Fruit fly (Drosophila melanogaster) S2 (cell line): Measurements from ENCODE around the gene TwdlF.

Source experiments
- CG8478 ChIP-seq: fragments of >200 bp; optimal IDR thresholded peaks from 2 replicates; lab custom pipeline; 2018
- CTCF ChIP-seq, 2 experiments: fragments of >200 bp; optimal IDR thresholded peaks; 2 replicates each; lab custom pipeline; 2018

The TwdlF gene

DNA sequence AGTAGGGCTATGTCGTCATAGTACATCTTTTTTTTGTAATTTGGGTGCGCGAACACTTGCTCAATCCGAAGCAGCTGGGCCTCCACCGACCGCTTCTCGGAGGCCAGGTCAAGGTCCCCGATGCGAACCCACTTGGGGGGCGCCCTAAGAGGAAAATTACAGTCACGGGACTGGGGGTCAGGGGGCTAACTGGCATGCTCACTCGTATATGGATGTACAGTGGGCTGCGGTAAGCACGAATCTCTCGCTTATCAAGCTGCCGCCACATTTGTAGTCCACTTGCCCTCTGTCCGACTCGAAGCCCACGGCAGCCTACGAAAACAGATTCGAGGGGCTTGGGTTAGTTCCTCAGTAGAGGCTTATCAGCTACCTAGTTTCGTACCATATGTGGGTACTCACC, 5.0 kb upstream of the TwdlF start:
- TF ChIP-seq CG8478 (lab: Kevin White, UChicago): no peak
- TF ChIP-seq CTCF (optimal IDR thresholded peaks at IDR 0.05; lab: Kevin White, UChicago): no peak

DNA sequence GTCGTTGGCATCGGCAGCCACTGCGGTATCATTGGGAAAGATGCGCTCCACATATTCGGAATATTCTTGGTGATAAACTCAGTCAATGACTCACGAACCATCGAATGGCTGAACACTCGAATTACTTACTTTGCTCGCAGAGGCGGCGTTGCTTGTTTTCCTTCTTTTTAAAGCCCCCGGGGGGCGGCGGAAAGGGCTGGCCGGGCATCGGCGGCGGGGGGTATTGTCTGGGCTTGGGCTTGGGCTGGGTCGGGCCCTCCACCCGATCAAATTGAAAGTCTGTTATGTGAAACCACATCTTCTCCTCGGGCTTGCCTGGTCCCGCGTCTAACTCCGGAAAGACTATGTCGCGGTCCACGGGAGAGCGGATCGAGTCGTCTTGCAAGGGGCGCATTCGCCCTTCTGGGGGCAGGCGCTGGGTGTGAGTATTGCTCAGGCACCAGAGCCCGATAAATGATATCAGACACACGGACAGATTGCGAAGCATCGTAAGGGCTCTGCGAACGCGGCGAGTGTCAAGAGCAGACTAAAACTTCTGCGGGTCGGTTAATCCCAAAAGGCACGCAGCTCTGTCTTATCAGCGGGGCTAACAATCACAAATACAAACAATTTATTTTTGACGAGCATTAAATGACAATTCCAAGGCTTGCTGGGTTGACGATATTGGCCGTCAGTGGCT, 4.5 kb upstream of the TwdlF start, which contains the start of gene CG14642:
CG14642 (minus strand) TSS at position 509 of the 679 bp plus-strand sequence.
- TF ChIP-seq CTCF (optimal IDR thresholded peaks at IDR 0.05; lab: Kevin White, UChicago) (no peak), CG8478 (lab: Kevin White, UChicago) (no peak)

DNA sequence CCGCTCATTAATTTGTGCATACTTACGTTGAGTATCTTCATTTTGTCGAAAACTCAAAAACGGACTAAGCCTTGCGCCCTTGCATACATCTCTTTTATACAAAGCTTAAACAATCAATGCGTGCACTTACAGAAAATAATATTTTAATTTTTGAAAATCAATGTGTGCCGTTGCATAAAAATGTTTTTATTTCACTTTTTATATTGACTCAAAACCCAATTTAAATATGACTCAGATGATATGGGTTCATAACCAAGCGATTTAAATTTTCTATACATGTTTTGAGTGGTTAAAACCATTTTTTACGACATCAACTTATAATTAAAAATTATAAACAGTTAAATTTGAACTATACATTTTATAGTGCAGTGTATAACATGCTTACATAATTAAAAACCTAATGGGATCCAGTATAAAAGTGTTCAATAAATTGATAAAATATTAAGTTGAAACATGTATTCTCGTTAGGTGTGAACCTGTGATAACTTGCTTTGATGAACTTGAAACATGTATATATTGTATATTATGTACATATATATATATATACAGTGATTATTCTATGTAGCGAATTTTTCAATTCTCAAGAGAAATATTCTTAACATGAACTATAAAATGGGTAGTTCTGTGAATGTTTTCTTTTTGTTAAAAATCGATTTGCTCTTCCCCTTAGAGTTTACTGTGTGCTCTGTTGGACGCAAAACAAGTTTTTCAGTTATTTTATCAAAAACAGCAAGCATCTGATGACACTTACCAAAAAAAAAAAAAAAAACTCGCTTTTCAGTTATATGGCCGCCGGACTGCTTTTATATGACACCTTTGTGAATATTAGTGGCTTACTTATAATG, 3.5 kb upstream of the TwdlF start, which contains the start of gene CG34305:
CG34305 (minus strand) TSS at position 51 of the 845 bp plus-strand sequence.
- no peak for TF ChIP-seq CG8478 (lab: Kevin White, UChicago)
- TF ChIP-seq CTCF (optimal IDR thresholded peaks at IDR 0.05; lab: Kevin White, UChicago): no peak

DNA sequence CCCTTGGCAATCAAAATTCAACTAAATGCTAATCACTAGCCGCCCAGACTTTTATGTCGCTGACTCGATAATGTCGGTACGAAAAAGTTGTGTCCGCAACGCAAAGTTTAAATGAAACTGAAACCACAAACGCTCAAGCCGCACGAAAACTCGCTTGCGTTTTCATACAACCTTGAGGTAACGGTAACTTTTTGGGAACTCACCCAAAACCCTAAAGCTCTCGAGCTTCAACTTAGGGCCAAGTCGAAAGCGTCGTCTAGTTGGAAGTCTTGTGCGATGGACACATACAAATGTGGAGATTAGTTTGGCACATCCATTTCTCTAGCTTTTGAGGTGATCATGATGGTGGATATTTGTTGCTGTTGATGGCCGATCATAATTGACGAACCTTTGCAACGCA, 3.1 kb downstream of the TwdlF start:
- TF ChIP-seq CTCF (optimal IDR thresholded peaks at IDR 0.05; lab: Kevin White, UChicago) (no peak), CG8478 (lab: Kevin White, UChicago) (no peak)

DNA sequence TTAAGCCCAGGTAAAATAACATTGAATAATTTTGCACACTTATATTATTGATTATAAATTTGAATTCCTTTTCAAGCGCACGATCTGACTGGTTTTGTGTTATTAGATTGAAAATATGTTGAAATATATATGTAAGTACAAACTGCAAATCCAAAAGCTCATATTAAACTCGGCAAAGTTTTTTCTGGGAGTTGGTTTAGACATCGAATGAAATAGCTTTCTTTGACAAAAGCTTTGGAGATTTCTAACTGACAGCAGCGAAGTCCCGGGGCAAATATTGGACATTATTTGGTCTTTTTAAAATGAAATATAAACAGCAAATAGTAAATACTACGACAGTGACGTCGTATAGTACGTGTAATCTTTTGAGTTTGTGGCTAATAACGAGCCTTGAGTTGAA, 4.4 kb downstream of the TwdlF start, which contains the start of gene TwdlG:
TwdlG (minus strand) TSS at position 101 of the 400 bp plus-strand sequence.
- TF ChIP-seq CTCF (optimal IDR thresholded peaks at IDR 0.05; lab: Kevin White, UChicago) (no peak), CG8478 (lab: Kevin White, UChicago) (no peak)

DNA sequence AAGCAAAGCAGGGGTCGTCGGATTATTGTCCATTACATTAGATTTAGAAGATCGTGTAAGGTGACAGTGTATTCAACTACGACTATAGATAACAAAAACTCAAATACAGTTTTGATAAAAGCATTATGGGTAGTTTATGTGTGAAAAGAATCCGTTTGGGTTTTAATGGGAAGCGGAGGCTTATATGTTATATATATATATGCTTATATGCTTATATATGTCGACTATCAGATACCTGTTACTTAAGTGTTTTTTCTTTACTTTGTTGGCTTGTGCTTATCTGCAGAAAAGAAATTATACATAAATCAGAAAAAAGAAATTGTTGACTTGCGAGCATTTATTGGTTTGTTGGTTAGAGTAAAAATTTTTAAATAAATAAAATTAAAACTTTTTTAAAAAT, 6.1 kb downstream of the TwdlF start, which contains the start of gene CG14644:
CG14644 (minus strand) TSS at position 101 of the 400 bp plus-strand sequence.
- TF ChIP-seq CG8478 (lab: Kevin White, UChicago): no peak
- TF ChIP-seq CTCF (optimal IDR thresholded peaks at IDR 0.05; lab: Kevin White, UChicago): no peak

DNA sequence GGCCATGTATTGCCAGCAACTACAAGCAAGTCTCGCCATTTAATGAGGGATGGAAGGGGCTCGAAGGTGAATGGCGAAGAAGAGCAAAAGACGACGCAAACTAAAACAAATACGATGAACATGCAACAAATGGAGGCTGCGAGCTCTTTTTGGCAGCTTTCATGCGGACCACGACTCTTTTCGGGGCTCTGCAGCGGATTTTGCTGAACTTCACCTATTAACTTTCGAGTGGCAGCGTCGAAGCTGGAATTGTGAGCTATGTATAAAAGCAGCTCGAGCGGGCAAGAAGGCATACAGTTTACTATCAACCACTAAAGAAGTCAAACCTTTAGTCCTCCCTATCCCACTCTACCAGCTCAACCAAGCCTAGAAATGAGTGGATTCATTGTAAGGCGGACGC, 7.6 kb downstream of the TwdlF start, which contains the start of gene TwdlV:
TwdlV (plus strand) TSS at position 301 of the 400 bp plus-strand sequence.
- no peak for TF ChIP-seq CTCF (optimal IDR thresholded peaks at IDR 0.05; lab: Kevin White, UChicago)
- no peak for TF ChIP-seq CG8478 (lab: Kevin White, UChicago)

DNA sequence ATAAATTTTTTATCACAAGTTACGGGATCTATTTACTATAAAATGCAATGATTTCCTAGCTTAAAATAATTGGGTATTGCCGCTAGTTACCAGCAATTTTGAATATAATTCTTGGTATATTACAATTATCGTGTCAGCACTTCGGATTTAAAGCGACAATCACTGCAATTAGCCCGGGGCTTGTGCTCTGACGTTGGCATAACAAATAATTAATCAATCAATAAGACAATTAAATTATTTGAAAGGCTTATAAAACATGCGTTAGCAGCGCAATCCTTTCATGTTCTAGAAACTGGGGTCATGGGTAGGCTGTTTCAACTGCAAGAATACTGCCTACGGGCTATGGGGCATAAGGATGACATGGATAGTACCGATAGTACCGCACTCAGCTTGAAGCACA, 9.9 kb downstream of the TwdlF start, which contains the start of gene Or82a:
Or82a (plus strand) TSS at position 301 of the 400 bp plus-strand sequence.
- TF ChIP-seq CG8478 (lab: Kevin White, UChicago): no peak
- TF ChIP-seq CTCF (optimal IDR thresholded peaks at IDR 0.05; lab: Kevin White, UChicago): no peak

DNA sequence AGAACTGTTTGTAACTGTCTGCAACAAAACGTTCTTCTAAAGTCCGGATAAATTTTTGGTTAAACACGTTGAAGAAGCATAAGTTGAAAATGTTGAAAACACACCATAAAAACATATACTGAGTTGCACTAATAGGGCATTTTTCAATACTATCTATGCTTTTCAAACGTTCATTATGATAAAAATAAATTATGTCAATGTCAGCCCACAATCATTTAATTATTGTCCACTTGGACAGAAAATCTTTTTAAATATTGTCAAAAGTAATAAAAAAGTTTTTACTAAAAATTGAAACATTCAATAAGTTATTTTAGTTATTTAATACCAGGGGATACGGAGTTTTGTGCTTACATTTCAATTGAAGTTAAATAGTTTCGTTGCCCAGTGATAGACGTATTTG, 19.6 kb downstream of the TwdlF start, which contains the start of gene CG1092:
CG1092 (plus strand) TSS at position 301 of the 400 bp plus-strand sequence.
- TF ChIP-seq CTCF (optimal IDR thresholded peaks at IDR 0.05; lab: Kevin White, UChicago): no peak
- no peak for TF ChIP-seq CG8478 (lab: Kevin White, UChicago)

DNA sequence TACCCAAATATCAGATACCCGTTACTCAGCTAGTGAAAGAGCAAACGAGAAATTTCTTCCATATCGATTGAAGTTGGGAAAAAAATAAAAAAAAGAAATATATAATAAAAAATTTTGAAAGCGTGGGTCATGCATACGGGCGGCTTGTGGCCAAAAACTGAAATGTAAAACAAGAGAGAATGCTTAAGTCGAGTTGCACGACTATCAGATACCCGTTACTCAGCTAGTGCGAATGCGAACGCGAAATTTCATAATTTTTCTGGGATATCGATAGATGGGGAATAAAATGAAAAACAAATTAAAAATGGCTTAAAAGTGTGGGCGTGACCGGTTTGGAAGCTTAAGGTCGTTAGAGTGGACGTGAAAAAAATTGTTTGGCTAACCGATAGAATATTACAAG, 21.5 kb downstream of the TwdlF start:
- no peak for TF ChIP-seq CTCF (optimal IDR thresholded peaks at IDR 0.05; lab: Kevin White, UChicago)
- no peak for TF ChIP-seq CG8478 (lab: Kevin White, UChicago)

DNA sequence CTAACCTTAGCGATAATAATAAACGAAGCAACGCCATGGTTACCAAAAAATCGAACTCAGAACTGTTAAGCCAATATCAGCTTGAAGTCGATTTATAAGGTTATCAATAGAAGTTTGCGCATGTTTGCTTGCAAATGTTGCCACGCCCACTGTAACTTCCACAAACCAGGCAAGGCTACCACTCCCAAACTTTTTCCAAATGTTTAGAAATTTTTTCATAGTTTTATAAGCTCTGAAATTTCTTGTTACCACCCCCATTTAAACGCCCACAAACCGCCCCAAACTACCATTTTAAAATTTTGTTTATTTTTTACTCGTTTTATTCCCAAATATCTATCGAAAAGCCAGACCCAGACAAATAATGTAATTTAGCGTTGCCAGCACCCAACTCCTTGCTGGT, 31.0 kb downstream of the TwdlF start, which contains the start of gene flip:
flip (minus strand) TSS at position 101 of the 400 bp plus-strand sequence.
- TF ChIP-seq CG8478 (lab: Kevin White, UChicago): no peak
- no peak for TF ChIP-seq CTCF (optimal IDR thresholded peaks at IDR 0.05; lab: Kevin White, UChicago)

DNA sequence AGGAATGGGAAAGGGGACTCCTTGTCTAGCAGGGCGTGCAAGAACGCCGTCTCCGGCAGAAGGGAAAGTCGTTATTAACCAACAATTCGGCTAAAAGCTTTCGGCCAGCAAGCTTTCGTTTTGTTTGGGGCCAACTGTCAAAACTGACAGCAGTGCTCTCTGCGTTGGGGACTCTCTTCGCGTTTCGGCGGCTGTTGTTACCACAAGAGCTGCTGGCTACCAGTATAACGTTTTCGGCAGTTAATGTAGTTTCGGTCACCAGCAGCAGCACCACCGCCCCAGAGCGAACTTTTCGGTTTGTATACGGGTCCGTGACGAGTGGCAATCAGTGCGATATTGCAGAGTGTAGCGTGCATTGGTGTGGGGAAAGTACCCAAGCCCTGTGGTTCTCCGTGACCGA, 33.2 kb downstream of the TwdlF start, which contains the start of gene cpx:
cpx (plus strand) TSS at position 160 of the 400 bp plus-strand sequence.
- TF ChIP-seq CG8478 (lab: Kevin White, UChicago): no peak
- no peak for TF ChIP-seq CTCF (optimal IDR thresholded peaks at IDR 0.05; lab: Kevin White, UChicago)

DNA sequence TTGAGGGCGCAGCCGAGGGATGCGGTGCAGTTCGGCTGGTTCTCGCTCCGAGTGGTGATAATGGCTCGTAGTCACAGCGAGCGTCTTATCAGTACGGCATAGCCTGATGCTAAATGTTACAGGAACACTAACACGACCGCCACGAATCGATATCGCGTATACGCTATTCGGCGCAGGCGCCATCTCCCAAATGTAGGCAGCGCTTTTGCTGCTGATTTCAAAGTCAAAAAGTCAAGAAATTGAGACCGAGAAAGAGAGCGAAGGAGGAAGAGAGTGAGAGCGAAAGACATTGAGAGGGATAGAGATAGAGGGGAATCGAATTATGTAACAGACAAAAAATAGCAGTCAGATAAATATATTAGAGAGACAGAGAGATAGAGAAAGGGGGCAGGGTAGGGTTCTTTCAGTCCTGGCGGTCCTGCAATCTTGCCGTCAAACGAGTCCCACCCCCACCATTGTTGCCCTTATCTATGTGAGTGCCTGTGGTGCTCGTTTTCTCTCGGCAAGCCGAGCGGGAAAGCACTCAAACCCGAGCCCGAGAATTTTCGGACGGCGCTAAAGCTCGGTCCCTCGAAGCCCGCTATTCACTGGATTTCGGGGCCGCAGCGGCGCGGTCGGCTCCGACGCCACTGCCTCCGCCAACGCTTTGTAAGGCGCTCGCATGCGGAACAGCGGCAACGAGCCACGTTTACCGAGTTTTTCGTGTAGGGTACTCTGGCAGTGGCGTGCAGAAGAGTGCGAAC, 34.5 kb downstream of the TwdlF start:
- TF ChIP-seq CTCF (optimal IDR thresholded peaks at IDR 0.05; lab: Kevin White, UChicago) (no peak), CG8478 (lab: Kevin White, UChicago) (no peak)

DNA sequence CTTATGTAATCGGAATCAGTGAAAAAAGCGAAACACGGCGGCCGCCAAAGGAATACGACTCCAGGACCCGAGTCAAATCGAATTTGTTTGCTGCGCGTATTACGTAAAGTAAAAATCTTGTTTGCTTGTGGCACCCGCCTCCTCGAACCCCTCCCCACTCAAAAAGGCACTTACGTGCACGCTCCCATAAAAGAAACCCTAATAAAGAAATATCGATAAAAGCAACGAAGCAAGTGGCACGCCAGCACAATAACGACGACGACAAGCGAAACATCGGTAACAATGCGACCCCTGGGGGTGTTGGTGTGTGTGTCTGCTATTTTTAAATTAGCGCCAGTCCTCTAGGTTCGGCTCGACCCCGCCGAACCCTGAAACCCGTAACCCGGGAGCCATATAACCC, 35.4 kb downstream of the TwdlF start:
- TF ChIP-seq CTCF (optimal IDR thresholded peaks at IDR 0.05; lab: Kevin White, UChicago): no peak
- TF ChIP-seq CG8478 (lab: Kevin White, UChicago): no peak
